Worm (Caenorhabditis elegans) whole organism, early embryonic: Measurements from ENCODE around the gene nmr-2.

ENCODE experiments used
- B0310.2 ChIP-seq: sonication (generic microtip); optimal IDR thresholded peaks from 2 replicates; lab custom pipeline; 2016; ENCODE audit warnings: mild to moderate bottlenecking, missing genetic modification characterization, missing compliant biosample characterization
- F13C5.2 ChIP-seq: sonication (generic microtip); optimal IDR thresholded peaks from 2 replicates; lab custom pipeline; 2017; ENCODE audit warnings: mild to moderate bottlenecking, missing genetic modification characterization, inconsistent platforms, missing compliant biosample characterization
- aly-1 ChIP-seq: sonication (generic microtip); optimal IDR thresholded peaks from 2 replicates; lab custom pipeline; 2016; ENCODE audit warnings: missing genetic modification characterization, missing compliant biosample characterization
- ama-1 ChIP-seq: fragments of 150-350 bp; optimal IDR thresholded peaks from 2 replicates; lab custom pipeline; 2014
- ceh-13 ChIP-seq: fragments of 200-800 bp; sonication (Bioruptor generic); optimal IDR thresholded peaks from 2 replicates; lab custom pipeline; 2018; ENCODE audit warnings: mild to moderate bottlenecking, missing genetic modification characterization, missing compliant biosample characterization
- ceh-36 ChIP-seq: sonication (generic microtip); optimal IDR thresholded peaks from 2 replicates; lab custom pipeline; 2016; ENCODE audit warnings: missing genetic modification characterization, inconsistent platforms, missing compliant biosample characterization
- ets-7 ChIP-seq: sonication (generic microtip); optimal IDR thresholded peaks from 2 replicates; lab custom pipeline; 2016; ENCODE audit warnings: missing genotype, missing genetic modification characterization, missing compliant biosample characterization
- flt-1 ChIP-seq: fragments of 200-800 bp; sonication (Bioruptor generic); IDR thresholded peaks from 2 replicates; pipeline ENCODE4 v1.3.6; 2022; ENCODE audit warnings: missing genetic modification characterization, missing compliant biosample characterization
- hmbx-1 ChIP-seq: sonication (generic microtip); optimal IDR thresholded peaks from 2 replicates; lab custom pipeline; 2016; ENCODE audit warnings: mild to moderate bottlenecking, missing genetic modification characterization, missing compliant biosample characterization
- hmg-4 ChIP-seq: fragments of 200-800 bp; sonication (Bioruptor generic); optimal IDR thresholded peaks from 2 replicates; lab custom pipeline; 2018; ENCODE audit warnings: mild to moderate bottlenecking, missing genetic modification characterization, missing compliant biosample characterization
- hnd-1 ChIP-seq: sonication (generic microtip); optimal IDR thresholded peaks from 2 replicates; lab custom pipeline; 2016; ENCODE audit warnings: missing genetic modification characterization, missing compliant biosample characterization
- pes-1 ChIP-seq: fragments of 200-800 bp; sonication (Bioruptor generic); IDR thresholded peaks from 2 replicates; pipeline ENCODE4 v1.3.6; 2022; ENCODE audit warnings: missing genetic modification reagents, missing genetic modification characterization, missing compliant biosample characterization
- scrt-1 ChIP-seq: fragments of 200-800 bp; sonication (Bioruptor generic); IDR thresholded peaks from 2 replicates; pipeline ENCODE4 v1.3.6; 2022; ENCODE audit warnings: missing genetic modification characterization, missing compliant biosample characterization
- sea-1 ChIP-seq: fragments of 200-800 bp; sonication (Bioruptor generic); conservative IDR thresholded peaks from 2 replicates; pipeline ENCODE4 v1.3.6; 2022; ENCODE audit warnings: missing genetic modification characterization, missing compliant biosample characterization
- tbx-11 ChIP-seq: fragments of 200-800 bp; sonication (Bioruptor generic); IDR thresholded peaks from 2 replicates; pipeline ENCODE4 v1.3.6; 2022; ENCODE audit warnings: missing genetic modification characterization, missing compliant biosample characterization
- tbx-37 ChIP-seq: fragments of 200-800 bp; sonication (Bioruptor generic); conservative IDR thresholded peaks from 2 replicates; pipeline ENCODE4 v1.3.6; 2022; ENCODE audit warnings: missing genetic modification reagents, missing genetic modification characterization, missing compliant biosample characterization
- tra-4 ChIP-seq: sonication (generic microtip); optimal IDR thresholded peaks from 2 replicates; lab custom pipeline; 2017; ENCODE audit warnings: missing genetic modification characterization, missing compliant biosample characterization

Gene nmr-2

DNA sequence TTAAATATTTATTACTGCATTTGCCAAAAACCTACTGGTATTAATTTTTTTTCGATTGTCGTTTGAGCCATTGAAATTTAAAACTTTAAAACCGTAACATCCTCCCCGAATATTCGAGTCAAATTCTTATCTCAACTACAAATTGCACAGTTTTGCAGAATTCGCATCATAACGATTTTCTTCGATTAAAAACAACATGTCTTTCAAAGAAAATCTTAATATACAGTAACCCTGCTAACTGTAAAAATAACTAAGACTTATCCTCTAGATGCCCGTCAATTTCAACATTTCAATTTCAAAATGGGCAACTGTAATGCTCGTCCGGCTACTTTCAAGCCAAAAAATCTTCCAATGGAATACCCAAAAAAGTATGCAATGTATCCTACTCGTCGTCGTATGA lies 9.3 kb upstream of the nmr-2 start, which contains the start of gene F14H8.5:
F14H8.5 (plus strand) TSS at position 301 of the 400 bp plus-strand sequence.
- TF ChIP-seq F13C5.2 (tag; lab: Kevin White, UChicago) (no peak), ceh-36 (tag; lab: Kevin White, UChicago) (no peak), ama-1 (no peak), scrt-1 (no peak), ceh-13 (GFP tag; lab: Kevin White, UChicago) (no peak), tbx-11 (no peak), pes-1 (no peak), ets-7 (tag; lab: Kevin White, UChicago) (no peak), sea-1 (GFP tag; lab: Robert Waterston, UW) (no peak), tra-4 (tag; lab: Kevin White, UChicago) (no peak), tbx-37 (GFP tag; lab: Robert Waterston, UW) (no peak)

- TF ChIP-seq flt-1 (GFP tag; lab: Robert Waterston, UW): no peak
- TF ChIP-seq ceh-13 (GFP tag; lab: Kevin White, UChicago): no peak
- no peak for TF ChIP-seq ama-1
- TF ChIP-seq tbx-11: no peak
- no peak for TF ChIP-seq aly-1 (tag; lab: Kevin White, UChicago)
- TF ChIP-seq ceh-36 (tag; lab: Kevin White, UChicago): no peak
- TF ChIP-seq ets-7 (tag; lab: Kevin White, UChicago): no peak
- TF ChIP-seq B0310.2: no peak
- TF ChIP-seq hmg-4 (GFP tag; lab: Kevin White, UChicago): no peak
- TF ChIP-seq F13C5.2 (tag; lab: Kevin White, UChicago): no peak
- no peak for TF ChIP-seq tbx-37 (GFP tag; lab: Robert Waterston, UW)
- no peak for TF ChIP-seq scrt-1
- no peak for TF ChIP-seq hnd-1 (tag; lab: Kevin White, UChicago)
- no peak for TF ChIP-seq pes-1
Observed at ce11 chrV:15020229-15020628, 8.8 kb upstream of the nmr-2 start, which contains the start of gene F14H8.2. Gene F14H8.2, minus strand, starts transcription at chrV:15020329.

DNA sequence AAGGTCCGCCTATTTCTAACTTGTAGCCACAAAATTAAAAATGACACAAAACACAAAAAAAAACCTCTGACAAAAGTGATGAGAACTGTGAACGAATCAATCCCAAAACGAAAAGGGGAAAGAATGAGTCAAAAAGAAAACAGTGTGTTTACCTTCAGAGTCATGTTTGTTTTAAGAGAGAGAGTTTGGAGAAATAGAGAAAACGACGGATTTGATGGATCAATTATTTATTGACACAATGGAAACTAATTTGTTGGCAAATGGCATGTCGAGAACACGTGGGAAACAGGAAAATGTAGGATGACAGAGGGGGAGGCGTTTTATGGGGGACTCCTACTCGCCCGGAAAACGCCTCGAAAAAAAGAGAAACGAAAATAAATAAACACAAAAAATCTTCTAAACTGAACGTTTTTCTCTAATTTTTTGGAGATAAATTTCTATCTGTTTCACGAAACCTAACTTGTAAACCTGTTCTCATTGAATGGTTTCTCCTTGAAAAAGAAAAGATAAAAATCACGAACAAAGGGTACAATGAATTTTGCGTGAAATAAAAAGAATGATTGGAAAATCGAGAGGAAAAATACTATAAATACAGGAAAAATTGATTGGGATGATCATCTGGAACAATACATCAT lies 5.5 kb upstream of the nmr-2 start:
- TF ChIP-seq ets-7 (tag; lab: Kevin White, UChicago) (no peak), aly-1 (tag; lab: Kevin White, UChicago) (no peak), scrt-1 (no peak), tra-4 (tag; lab: Kevin White, UChicago) (no peak), pes-1 (no peak), ama-1 (no peak), F13C5.2 (tag; lab: Kevin White, UChicago) (no peak), hnd-1 (tag; lab: Kevin White, UChicago) (no peak), sea-1 (GFP tag; lab: Robert Waterston, UW) (no peak), hmg-4 (GFP tag; lab: Kevin White, UChicago) (no peak), tbx-11 (no peak), ceh-36 (tag; lab: Kevin White, UChicago) (no peak), B0310.2 (no peak), tbx-37 (GFP tag; lab: Robert Waterston, UW) (no peak), flt-1 (GFP tag; lab: Robert Waterston, UW) (no peak), hmbx-1 (tag; lab: Kevin White, UChicago) (no peak), ceh-13 (GFP tag; lab: Kevin White, UChicago) (no peak)

- TF ChIP-seq tbx-11: no peak
- no peak for TF ChIP-seq tra-4 (tag; lab: Kevin White, UChicago)
- no peak for TF ChIP-seq ceh-13 (GFP tag; lab: Kevin White, UChicago)
- TF ChIP-seq aly-1 (tag; lab: Kevin White, UChicago): no peak
- no peak for TF ChIP-seq hmg-4 (GFP tag; lab: Kevin White, UChicago)
- no peak for TF ChIP-seq hmbx-1 (tag; lab: Kevin White, UChicago)
- TF ChIP-seq ama-1: no peak
- TF ChIP-seq pes-1: no peak
- TF ChIP-seq tbx-37 (GFP tag; lab: Robert Waterston, UW): no peak
- no peak for TF ChIP-seq ceh-36 (tag; lab: Kevin White, UChicago)
- TF ChIP-seq F13C5.2 (tag; lab: Kevin White, UChicago): no peak
- TF ChIP-seq sea-1 (GFP tag; lab: Robert Waterston, UW): no peak
- TF ChIP-seq hnd-1 (tag; lab: Kevin White, UChicago): no peak
- no peak for TF ChIP-seq scrt-1
- no peak for TF ChIP-seq flt-1 (GFP tag; lab: Robert Waterston, UW)
Observed at ce11 chrV:15015799-15016198, 4.3 kb upstream of the nmr-2 start.

ce11 chrV:15014164-15014563 lies 2.7 kb upstream of the nmr-2 start, which contains the start of gene obr-2:
Gene obr-2, minus strand, starts transcription at chrV:15014264.
- TF ChIP-seq ceh-36 (tag; lab: Kevin White, UChicago) (no peak), hnd-1 (tag; lab: Kevin White, UChicago) (no peak), ama-1 (no peak), F13C5.2 (tag; lab: Kevin White, UChicago) (no peak), tra-4 (tag; lab: Kevin White, UChicago) (no peak), aly-1 (tag; lab: Kevin White, UChicago) (no peak), hmg-4 (GFP tag; lab: Kevin White, UChicago) (no peak), hmbx-1 (tag; lab: Kevin White, UChicago) (no peak), flt-1 (GFP tag; lab: Robert Waterston, UW) (no peak)

ce11 chrV:15013328-15013727 lies 1.9 kb upstream of the nmr-2 start:
- TF ChIP-seq tbx-11 (no peak), scrt-1 (no peak), flt-1 (GFP tag; lab: Robert Waterston, UW) (no peak), hnd-1 (tag; lab: Kevin White, UChicago) (no peak)

DNA sequence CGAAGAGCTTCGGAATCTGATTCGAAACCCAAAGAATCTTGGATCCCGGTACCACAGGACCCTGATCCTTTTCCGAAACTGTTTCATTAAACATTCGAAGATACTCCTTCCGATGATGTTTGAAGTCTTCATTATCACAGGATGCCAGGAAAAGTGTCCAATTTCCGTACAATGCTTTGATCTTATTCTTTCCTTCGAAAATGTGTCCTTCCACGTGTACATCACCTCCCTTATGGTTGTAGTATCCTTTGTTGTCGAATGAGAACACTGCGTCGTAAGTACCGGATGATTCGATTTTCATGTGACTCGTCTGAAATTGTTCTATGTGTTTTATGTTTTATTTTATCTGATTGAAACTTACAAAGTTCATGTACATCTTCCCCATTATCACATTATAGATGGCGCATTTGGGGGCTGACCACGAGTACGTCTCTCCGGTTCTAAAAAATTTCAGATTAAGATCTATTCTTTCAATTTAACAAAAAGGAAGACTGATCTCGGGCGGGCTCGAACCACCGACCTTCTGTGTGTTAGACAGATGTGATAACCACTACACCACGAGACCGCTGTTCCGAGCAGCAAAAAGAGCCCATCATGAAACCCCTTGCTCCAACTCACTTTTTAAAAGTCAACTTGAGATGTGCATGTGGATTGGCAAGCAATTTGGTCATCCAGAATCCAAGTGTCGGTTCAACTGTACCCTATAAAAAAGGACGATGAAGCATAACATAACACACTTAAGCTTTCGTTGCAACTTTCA lies 1.3 kb upstream of the nmr-2 start:
- TF ChIP-seq ets-7 (tag; lab: Kevin White, UChicago) (no peak), flt-1 (GFP tag; lab: Robert Waterston, UW) (no peak), ama-1 (no peak), hmg-4 (GFP tag; lab: Kevin White, UChicago) (no peak), hmbx-1 (tag; lab: Kevin White, UChicago) (no peak), tbx-11 (no peak), pes-1 (no peak), tbx-37 (GFP tag; lab: Robert Waterston, UW) (no peak), tra-4 (tag; lab: Kevin White, UChicago) (no peak), ceh-13 (GFP tag; lab: Kevin White, UChicago) (no peak)
